Fruit fly (Drosophila melanogaster) whole organism, larva: Measurements from ENCODE around the gene Ugt36E1.

ENCODE experiments used
- noc ChIP-seq: fragments of 200-800 bp; sonication (Bioruptor generic); optimal IDR thresholded peaks from 3 replicates; lab custom pipeline; 2019; ENCODE audit warnings: missing biosample characterization, mild to moderate bottlenecking, missing genetic modification characterization, moderate library complexity

Ugt36E1 gene

DNA sequence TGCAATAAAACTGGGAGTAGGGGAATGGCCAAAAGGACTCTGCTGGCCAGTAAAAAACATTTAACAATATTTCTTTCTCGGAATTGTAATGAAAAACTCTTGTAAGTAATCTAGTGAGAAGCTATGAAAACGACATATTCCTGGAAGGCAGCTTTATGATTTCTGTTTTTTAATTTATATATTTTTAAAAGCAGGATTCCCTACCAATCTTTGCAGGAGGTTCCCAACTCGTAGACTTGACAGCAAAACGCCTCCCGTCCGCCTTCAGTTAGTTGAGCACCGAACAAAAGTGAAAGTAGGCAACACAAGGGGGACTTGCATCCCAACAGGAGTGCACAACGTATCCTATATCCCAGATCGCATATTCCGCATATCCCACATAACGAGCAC is 21.3 kb upstream of the Ugt36E1 start, which contains the start of gene CG43814:
CG43814 (minus strand) TSS at position 101 of the 390 bp plus-strand sequence.
- TF ChIP-seq noc (tag; lab: Kevin White, UChicago): no peak

DNA sequence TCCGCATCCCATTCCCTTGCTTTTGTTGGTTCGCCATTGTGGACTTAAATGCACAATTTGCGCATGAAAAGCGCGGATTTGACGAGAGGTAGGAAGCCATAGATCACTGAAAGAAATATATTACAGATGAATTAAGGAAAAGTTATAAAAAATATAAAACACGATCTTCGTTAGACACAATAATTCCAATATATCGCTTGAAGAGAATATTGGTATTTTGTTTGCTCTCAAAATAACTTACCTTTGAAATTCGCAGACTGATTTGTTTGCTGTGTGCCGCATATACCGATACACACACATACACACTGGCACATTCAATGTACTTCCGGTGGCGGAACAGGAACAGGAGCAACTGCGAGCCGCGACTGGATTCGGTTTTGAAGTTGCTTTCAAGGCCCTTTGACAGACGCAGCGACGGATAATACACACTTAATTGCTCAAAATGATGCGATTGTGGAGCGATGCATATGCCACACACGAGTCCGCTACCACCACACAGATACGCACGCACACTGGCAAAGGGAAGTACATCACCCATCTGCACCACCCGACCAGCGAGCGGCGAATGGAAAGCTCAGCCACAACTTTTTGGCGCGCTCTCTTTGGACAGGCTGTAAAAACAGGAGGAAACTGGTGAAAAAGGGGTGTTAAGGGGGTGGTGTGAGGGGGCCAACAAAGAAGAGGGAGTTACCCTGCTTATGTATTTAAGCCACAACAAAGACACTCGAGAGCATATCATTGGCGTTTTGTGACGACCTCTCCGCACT is 20.8 kb upstream of the Ugt36E1 start:
- no peak for TF ChIP-seq noc (tag; lab: Kevin White, UChicago)

DNA sequence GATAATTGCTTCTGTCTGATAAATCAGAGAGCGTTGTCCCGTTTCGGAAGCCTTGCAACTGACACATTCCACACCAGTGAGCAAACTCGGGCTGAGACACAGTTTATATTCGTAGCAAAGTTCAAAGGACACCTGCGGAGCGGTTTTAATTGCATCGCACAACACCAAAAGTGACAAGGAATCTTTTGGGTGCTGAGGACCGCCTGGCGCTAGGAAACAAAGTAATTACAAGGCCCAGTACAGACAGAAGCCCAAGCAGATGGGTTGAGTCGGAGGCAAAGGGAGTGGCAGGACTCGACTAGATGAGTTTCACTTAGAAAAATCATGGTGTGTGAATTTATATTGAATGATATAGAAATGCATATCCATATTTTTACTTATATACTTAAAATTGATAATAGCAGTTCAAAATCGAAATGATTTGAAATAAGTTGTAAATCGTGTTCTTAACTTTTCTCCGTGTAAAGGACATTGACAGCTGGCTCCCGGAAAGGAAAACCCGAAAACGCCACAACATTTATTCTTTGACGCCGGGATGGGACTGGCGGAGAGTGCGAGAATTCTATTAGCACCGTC is 17.7 kb upstream of the Ugt36E1 start:
- no peak for TF ChIP-seq noc (tag; lab: Kevin White, UChicago)

DNA sequence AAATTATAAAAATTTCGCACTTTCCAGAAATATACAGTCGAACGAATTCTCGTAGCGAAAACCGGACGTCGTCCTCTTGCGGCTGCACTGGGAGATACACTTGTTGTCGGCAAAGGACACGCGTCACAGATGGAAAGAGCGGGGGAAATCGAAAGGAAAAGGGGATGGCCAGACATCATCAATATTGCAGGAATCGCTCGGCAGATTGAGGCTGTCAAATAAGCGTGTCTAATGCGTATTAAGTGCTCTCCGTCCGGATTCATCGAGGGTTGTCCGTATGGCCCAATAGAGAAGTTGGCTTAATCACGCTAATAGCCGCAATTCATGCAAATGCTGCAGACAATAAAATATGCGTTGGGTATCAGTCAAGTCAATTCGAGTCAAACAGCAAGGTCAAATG is 17.1 kb upstream of the Ugt36E1 start:
- TF ChIP-seq noc (tag; lab: Kevin White, UChicago): no peak

DNA sequence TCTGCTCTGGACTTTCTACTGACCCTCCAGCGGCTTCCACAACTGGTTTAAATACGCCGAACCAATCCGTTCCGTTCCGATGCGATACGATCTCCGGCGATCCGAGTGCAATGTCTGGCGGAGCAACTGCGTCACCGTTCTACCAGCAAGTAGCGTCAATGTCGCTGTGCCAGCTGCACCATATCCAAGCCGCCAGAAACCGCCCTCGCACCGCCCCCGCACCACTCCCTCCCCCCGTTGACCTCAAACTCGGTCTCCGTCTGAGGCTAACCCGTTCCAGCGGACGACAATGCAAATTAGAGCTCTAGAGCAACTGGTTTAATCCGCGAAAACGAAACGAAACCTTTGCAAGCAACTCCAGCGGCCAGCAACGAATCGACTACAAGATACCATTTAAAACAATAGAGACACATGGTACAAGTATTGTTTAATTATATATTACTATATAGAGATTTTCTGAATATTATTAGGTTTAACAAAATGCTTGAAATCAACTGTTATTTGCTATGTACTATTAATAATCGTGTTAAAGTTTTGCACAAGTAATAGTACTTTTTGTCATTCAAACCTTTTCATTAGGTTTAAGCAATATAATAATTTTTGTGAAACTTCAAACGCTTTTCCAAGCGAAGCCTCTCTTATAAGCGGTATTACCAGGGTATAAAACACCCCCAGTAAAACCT is 15.5 kb upstream of the Ugt36E1 start, which contains the start of the genes CG10570 and CG42502:
CG10570 (minus strand) TSS at position 293 of the 683 bp plus-strand sequence.
CG42502 (minus strand) TSS at position 293 of the 683 bp plus-strand sequence.
- TF ChIP-seq noc (tag; lab: Kevin White, UChicago): no peak

DNA sequence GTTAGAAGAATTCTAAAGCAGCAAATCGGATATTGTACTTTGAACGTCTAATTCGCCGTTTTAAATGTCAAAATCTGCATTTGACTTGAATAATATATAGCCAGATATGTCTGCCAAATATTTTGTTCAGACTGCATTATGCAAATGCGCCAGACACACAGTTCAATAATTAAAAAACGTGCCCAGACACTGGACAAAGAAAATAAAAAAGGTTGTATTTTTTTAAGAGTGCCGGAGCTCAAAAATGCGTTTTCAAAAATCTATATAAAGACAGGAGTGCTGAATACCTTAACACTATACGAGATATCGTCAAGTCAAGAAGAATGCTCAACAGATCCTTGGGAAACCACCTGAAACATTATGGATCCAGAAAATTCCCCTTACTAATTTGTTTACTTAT is 14.2 kb upstream of the Ugt36E1 start, which contains the start of the genes CG17325 and CG42305:
CG17325 (plus strand) TSS at position 301 of the 400 bp plus-strand sequence.
CG42305 (plus strand) TSS at position 301 of the 400 bp plus-strand sequence.
- TF ChIP-seq noc (tag; lab: Kevin White, UChicago): no peak

DNA sequence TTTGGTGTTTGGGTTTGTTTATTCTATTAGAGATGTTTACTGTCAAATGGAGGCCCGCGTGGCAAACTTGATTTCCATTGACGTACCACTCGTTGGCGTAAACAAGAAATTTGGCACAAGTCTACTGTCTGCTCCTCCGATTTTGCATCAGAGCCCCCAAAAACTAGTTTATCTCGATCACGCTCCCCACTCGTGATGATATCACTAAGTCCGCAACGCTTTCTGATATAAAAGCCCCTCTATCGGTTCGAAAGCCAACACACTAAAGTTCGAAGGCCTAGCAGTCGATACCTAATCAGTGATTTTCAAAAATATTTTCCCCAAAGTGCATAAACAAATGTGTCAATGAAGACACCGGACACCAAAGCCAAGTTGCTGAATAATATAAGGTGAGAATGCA is 13.8 kb upstream of the Ugt36E1 start:
- no peak for TF ChIP-seq noc (tag; lab: Kevin White, UChicago)

DNA sequence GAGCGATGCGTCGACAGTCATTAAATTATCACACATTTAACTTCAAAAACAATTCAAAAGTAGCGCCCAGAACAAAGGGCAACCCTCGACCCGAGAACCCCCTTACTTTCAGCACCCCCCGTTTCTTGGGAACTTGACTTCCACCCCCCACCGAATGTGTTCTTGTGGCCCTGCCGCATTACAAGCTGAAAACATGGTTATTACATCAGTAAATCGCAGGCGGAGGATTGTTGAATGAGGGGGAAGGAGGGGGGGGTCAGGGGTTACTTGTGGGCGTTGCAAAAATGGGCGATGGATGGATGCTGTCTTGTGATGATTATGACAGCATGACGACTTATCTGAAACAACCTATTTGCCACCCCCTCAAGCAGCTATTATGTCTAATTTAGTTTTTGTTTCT is 11.4 kb upstream of the Ugt36E1 start:
- TF ChIP-seq noc (tag; lab: Kevin White, UChicago): no peak

DNA sequence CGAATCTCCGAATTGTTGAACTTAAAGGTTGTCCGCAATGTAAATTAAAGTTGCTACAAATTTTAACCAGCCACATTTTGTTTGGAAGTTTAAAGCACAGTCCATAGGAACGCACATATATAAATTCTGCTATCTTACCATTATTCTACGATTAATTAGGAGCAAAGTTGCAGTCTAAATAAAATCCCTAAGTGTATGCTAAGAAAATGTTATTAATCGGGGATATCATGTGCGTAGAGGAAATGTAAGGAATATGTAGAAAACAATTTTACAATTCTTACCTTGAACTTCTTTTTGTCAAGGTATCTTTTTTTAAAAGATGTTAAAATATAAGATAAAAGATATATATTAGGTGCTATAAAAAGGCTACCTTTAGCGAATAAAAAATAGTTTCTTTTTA is 8.2 kb upstream of the Ugt36E1 start:
- no peak for TF ChIP-seq noc (tag; lab: Kevin White, UChicago)

DNA sequence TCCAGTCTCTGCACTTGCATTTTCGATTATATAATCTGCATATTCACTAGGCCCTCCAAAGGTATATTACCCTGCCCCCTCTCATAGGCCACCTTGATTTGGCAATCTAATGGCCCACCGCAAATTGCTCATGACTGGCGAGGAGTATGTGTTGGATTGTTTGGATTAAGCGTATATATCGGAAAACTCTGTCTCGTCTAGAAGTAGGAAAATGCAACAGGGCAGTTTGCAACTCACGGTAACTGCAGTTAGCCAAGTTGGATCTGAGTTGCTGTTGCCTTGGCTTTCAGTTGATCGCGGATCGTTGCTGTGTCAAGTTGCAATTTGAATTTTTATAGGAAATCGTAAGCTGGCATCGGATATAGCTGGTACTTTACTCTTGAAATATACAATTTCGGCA is 7.5 kb upstream of the Ugt36E1 start, which contains the start of gene Ugt36F1:
Ugt36F1 (plus strand) TSS at position 301 of the 400 bp plus-strand sequence.
- no peak for TF ChIP-seq noc (tag; lab: Kevin White, UChicago)

DNA sequence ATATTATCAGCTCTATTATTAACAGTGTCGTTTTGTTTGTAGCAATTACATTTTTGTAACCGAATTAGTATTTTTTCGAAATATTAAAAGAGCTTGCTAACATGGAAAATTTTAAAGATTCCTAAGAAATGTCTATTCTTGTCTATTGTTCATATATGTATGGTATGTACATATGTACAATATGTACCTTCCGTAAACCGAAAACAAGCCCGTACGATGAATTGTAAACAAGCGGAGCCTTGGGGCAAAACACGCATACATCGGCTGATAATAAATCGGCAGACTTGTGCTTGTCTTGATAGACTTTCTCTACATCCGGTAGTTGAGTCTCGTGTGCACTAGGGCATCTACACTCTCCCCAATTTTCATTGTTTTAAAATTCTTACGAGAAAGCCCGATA is 3.8 kb upstream of the Ugt36E1 start:
- no peak for TF ChIP-seq noc (tag; lab: Kevin White, UChicago)

DNA sequence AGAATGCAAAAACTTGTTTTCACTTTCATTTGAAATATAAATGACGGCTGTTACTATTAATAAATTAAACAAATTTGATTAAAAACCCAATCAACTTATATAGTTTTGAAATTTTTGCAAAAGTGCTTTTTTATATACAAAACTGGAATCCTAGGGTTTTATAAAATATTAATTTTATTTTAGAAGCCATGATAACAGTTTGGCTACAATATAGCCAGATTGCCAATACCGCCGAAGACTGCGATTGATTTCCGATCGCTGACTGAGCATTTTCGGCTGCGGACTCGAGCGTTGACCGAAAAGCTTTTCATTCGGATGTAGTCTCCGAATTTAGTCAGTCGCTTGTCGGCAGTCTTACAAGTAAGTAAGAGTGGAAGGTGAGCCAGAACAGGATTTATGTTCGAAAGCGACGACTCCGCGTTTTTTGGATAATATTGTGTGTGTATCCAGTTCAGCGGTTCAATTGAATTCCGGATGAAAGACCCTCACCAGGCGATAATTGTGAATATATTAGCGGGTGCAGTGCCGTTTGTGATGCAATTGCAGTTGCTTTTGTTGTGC is 3.2 kb upstream of the Ugt36E1 start, which contains the start of gene Ugt36D1:
Ugt36D1 (plus strand) TSS at position 306 of the 561 bp plus-strand sequence.
- peak; percentile 24 for TF ChIP-seq noc (tag; lab: Kevin White, UChicago)

DNA sequence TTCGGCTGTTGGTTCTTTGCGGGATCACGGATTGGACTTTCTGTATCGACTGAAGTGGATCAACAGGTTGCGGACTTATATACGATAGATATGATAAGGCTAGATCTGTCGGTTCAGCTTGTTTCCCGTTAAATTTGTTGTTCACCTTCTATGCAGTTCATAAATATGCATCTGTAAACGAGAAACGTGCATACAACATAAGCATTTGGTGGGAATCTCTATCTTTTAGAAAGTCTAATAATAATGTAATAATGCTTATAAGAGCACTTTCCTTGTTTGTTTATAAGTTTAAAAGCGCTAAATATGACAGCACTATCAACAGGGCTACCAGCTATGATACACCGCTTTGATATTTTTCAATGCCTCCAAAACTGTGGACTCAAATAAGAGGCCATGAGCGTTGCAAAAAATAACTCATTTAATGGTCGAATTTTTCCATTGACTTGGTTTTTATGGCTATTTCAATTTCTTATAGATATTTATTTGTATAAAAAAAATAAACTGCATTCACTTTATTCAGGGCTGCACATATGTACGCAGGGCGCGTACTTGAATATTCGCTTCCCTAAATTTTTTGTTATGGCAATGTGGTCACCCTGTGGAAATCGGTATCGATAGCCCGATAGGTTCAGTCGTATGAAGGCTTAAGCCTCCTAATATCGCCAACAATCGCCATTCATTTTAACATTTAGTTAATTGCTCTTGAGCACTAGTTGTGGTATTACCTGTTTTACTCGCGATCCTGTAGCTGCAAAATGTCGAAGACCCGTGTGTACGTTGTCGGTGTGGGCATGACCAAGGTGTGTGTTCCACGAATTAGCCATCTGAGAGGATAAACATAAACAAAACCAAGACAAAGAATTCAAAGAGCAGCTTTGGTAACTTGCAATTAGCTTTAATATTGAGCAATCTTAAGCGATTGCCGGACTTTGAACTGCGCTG is 4.3 kb downstream of the Ugt36E1 start, which contains the start of the genes CG17597 and ScpX:
CG17597 (minus strand) TSS at position 567 of the 942 bp plus-strand sequence.
ScpX (plus strand) TSS at position 643 of the 942 bp plus-strand sequence.
- peak; percentile 17 for TF ChIP-seq noc (tag; lab: Kevin White, UChicago)

DNA sequence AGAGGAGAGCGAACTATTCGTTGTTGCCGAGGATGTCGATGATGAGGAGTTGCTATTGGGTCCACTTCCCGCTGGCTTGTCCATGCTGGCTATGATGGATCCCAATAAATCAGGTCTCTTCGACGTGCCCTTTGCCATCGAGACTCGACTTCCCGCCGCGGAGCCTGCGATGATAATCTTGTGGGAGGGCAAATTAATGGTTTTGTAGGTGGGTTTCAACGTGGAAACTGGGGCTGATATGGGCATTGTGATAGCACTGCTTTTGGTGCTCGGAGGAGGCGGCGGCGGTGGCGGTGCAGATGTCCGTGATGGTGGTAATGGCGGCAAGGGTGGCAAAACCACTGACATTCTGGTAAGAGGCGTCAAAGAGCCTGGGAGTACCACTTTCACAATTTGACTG is 8.0 kb downstream of the Ugt36E1 start:
- no peak for TF ChIP-seq noc (tag; lab: Kevin White, UChicago)
